Fruit fly (Drosophila melanogaster) whole organism, embryonic: ENCODE measurements around the gene Snapin.

ENCODE experiments used
- Atf-2 ChIP-seq: fragments of 200-800 bp; sonication (Bioruptor generic); optimal IDR thresholded peaks from 2 replicates; lab custom pipeline; 2016; ENCODE audit warnings: missing biosample characterization, missing genetic modification characterization
- CG11560 ChIP-seq: fragments of 200-800 bp; sonication (Bioruptor generic); IDR thresholded peaks from 3 replicates; pipeline ENCODE4 v1.3.6; 2022; ENCODE audit warnings: missing biosample characterization, missing genetic modification characterization
- CG12236 ChIP-seq: fragments of 200-800 bp; sonication (Bioruptor generic); optimal IDR thresholded peaks from 2 replicates; lab custom pipeline; 2016; ENCODE audit warnings: missing biosample characterization, missing genetic modification characterization
- CG13894 ChIP-seq: fragments of 200-800 bp; sonication (Bioruptor generic); optimal IDR thresholded peaks from 3 replicates; lab custom pipeline; 2018; ENCODE audit warnings: missing biosample characterization, mild to moderate bottlenecking, missing genetic modification characterization, moderate library complexity
- CG15479 ChIP-seq: fragments of 200-800 bp; sonication (Bioruptor generic); optimal IDR thresholded peaks from 3 replicates; lab custom pipeline; 2019; ENCODE audit warnings: missing biosample characterization, mild to moderate bottlenecking, missing genetic modification characterization, moderate library complexity
- CG18619 ChIP-seq: fragments of 200-800 bp; sonication (Bioruptor generic); optimal IDR thresholded peaks from 3 replicates; lab custom pipeline; 2017; ENCODE audit warnings: missing biosample characterization, mild to moderate bottlenecking, missing genetic modification characterization
- CG18764 ChIP-seq: fragments of 200-800 bp; sonication (Bioruptor generic); optimal IDR thresholded peaks from 3 replicates; lab custom pipeline; 2016; ENCODE audit warnings: missing biosample characterization, missing genetic modification characterization
- CG30403 ChIP-seq: fragments of 200-800 bp; sonication (Bioruptor generic); optimal IDR thresholded peaks from 3 replicates; lab custom pipeline; 2016; ENCODE audit warnings: missing biosample characterization, missing genetic modification characterization
- CG31365 ChIP-seq: fragments of 200-800 bp; sonication (Bioruptor generic); optimal IDR thresholded peaks from 2 replicates; lab custom pipeline; 2018; ENCODE audit warnings: missing biosample characterization, mild to moderate bottlenecking, missing genetic modification characterization
- CG5180 ChIP-seq: fragments of 200-800 bp; sonication (Bioruptor generic); optimal IDR thresholded peaks from 3 replicates; lab custom pipeline; 2017; ENCODE audit warnings: missing biosample characterization, missing genetic modification characterization, mild to moderate bottlenecking, moderate library complexity, missing genetic modification reagents
- CG5245 ChIP-seq: fragments of 200-800 bp; sonication (Bioruptor generic); optimal IDR thresholded peaks from 3 replicates; lab custom pipeline; 2016; ENCODE audit warnings: missing biosample characterization, missing genetic modification characterization
- CG6254 ChIP-seq: fragments of 200-800 bp; sonication (Bioruptor generic); optimal IDR thresholded peaks from 3 replicates; lab custom pipeline; 2017; ENCODE audit warnings: mild to moderate bottlenecking, missing biosample characterization, missing genetic modification reagents, missing genetic modification characterization
- CG6854 ChIP-seq: fragments of 200-800 bp; sonication (Bioruptor generic); optimal IDR thresholded peaks from 3 replicates; lab custom pipeline; 2017; ENCODE audit warnings: missing biosample characterization, mild to moderate bottlenecking, missing genetic modification characterization
- CG7357 ChIP-seq: fragments of 200-800 bp; sonication (Bioruptor generic); IDR thresholded peaks from 3 replicates; pipeline ENCODE4 v1.3.6; 2022; ENCODE audit warnings: missing biosample characterization, missing genetic modification characterization
- Dad ChIP-seq: fragments of 200-800 bp; sonication (Bioruptor generic); optimal IDR thresholded peaks from 3 replicates; lab custom pipeline; 2016; ENCODE audit warnings: missing biosample characterization, missing genetic modification characterization
- Dref ChIP-seq: fragments of 200-800 bp; sonication (Bioruptor generic); IDR thresholded peaks from 2 replicates; pipeline ENCODE4 v1.3.6; 2022; ENCODE audit warnings: missing biosample characterization, missing genetic modification characterization
- Ets97D ChIP-seq: fragments of 200-800 bp; sonication (Bioruptor generic); optimal IDR thresholded peaks from 3 replicates; lab custom pipeline; 2016; ENCODE audit warnings: missing biosample characterization, missing genetic modification characterization
- HLHmδ ChIP-seq: fragments of 200-800 bp; sonication (Bioruptor generic); optimal IDR thresholded peaks from 2 replicates; lab custom pipeline; 2018; ENCODE audit warnings: missing biosample characterization, mild to moderate bottlenecking, missing genetic modification characterization, moderate library complexity
- Hmr ChIP-seq: fragments of 200-800 bp; sonication (Bioruptor generic); optimal IDR thresholded peaks from 3 replicates; lab custom pipeline; 2017; ENCODE audit warnings: mild to moderate bottlenecking, missing biosample characterization, missing genetic modification reagents, missing genetic modification characterization
- Kr ChIP-seq: fragments of 200-800 bp; sonication (Bioruptor generic); optimal IDR thresholded peaks from 2 replicates; lab custom pipeline; 2017; ENCODE audit warnings: missing biosample characterization, mild to moderate bottlenecking, missing genetic modification characterization
- Mes4 ChIP-seq: fragments of 200-800 bp; sonication (Bioruptor generic); optimal IDR thresholded peaks from 2 replicates; lab custom pipeline; 2016; ENCODE audit warnings: missing biosample characterization, missing genetic modification characterization
- Neu2 ChIP-seq: fragments of 200-800 bp; sonication (Bioruptor generic); optimal IDR thresholded peaks from 3 replicates; lab custom pipeline; 2016; ENCODE audit warnings: missing biosample characterization, missing genetic modification characterization, borderline replicate concordance
- Opbp ChIP-seq: fragments of 200-800 bp; sonication (Bioruptor generic); IDR thresholded peaks from 3 replicates; pipeline ENCODE4 v1.3.6; 2022; ENCODE audit warnings: missing biosample characterization, missing genetic modification characterization; ENCODE audit not compliant: partially characterized antibody
- Optix ChIP-seq: fragments of 200-800 bp; sonication (Bioruptor generic); IDR thresholded peaks from 3 replicates; pipeline ENCODE4 v1.3.6; 2022; ENCODE audit warnings: missing biosample characterization, missing genetic modification characterization
- Rx ChIP-seq: fragments of 200-800 bp; sonication (Bioruptor generic); IDR thresholded peaks from 2 replicates; pipeline ENCODE4 v1.3.6; 2022; ENCODE audit warnings: missing biosample characterization, missing genetic modification characterization
- Sox102F ChIP-seq: fragments of 200-800 bp; sonication (Bioruptor generic); optimal IDR thresholded peaks from 2 replicates; lab custom pipeline; 2018; ENCODE audit warnings: missing biosample characterization, mild to moderate bottlenecking, missing genetic modification characterization, moderate library complexity
- Ssrp ChIP-seq: fragments of 200-800 bp; sonication (Bioruptor generic); optimal IDR thresholded peaks from 2 replicates; lab custom pipeline; 2018; ENCODE audit warnings: missing biosample characterization, mild to moderate bottlenecking, missing genetic modification characterization, moderate library complexity
- Tbp ChIP-seq: fragments of >200 bp; optimal IDR thresholded peaks from 2 replicates; lab custom pipeline; 2018; ENCODE audit warnings: missing biosample characterization, missing genetic modification characterization
- Trl ChIP-seq, 3 experiments: fragments of >200 bp in 2 of 3; fragments of 200-800 bp in 1 of 3; sonication (Bioruptor generic) in 1 of 3; optimal IDR thresholded peaks; 2 replicates in 1 of 3; 3 replicates in 2 of 3; lab custom pipeline; 2016 to 2017; ENCODE audit warnings: missing biosample characterization in 1 of 3, missing genetic modification characterization in 1 of 3
- Usf ChIP-seq: fragments of 200-800 bp; sonication (Bioruptor generic); optimal IDR thresholded peaks from 2 replicates; lab custom pipeline; 2017; ENCODE audit warnings: missing genotype, missing biosample characterization, missing genetic modification characterization
- Xbp1 ChIP-seq: fragments of 200-800 bp; sonication (Bioruptor generic); optimal IDR thresholded peaks from 3 replicates; lab custom pipeline; 2016; ENCODE audit warnings: missing biosample characterization, mild to moderate bottlenecking, missing genetic modification characterization
- cad ChIP-seq: fragments of >200 bp; optimal IDR thresholded peaks from 2 replicates; lab custom pipeline; 2017; ENCODE audit warnings: missing biosample characterization, missing genetic modification characterization
- ci ChIP-seq: fragments of 200-800 bp; sonication (Bioruptor generic); IDR thresholded peaks from 3 replicates; pipeline ENCODE4 v1.3.6; 2022; ENCODE audit warnings: missing biosample characterization, missing genetic modification characterization
- crol ChIP-seq: fragments of 200-800 bp; sonication (Bioruptor generic); IDR thresholded peaks from 2 replicates; pipeline ENCODE4 v1.3.6; 2022; ENCODE audit warnings: missing biosample characterization, missing genetic modification characterization
- ems ChIP-seq: fragments of 200-800 bp; sonication (Bioruptor generic); optimal IDR thresholded peaks from 3 replicates; lab custom pipeline; 2016; ENCODE audit warnings: missing biosample characterization, missing genetic modification characterization
- fd96Cb ChIP-seq: fragments of 200-800 bp; sonication (Bioruptor generic); optimal IDR thresholded peaks from 2 replicates; lab custom pipeline; 2018; ENCODE audit warnings: missing biosample characterization, mild to moderate bottlenecking, missing genetic modification characterization, moderate library complexity
- fru ChIP-seq: fragments of >200 bp; optimal IDR thresholded peaks from 2 replicates; lab custom pipeline; 2017
- ftz-f1 ChIP-seq: fragments of 200-800 bp; sonication (Bioruptor generic); optimal IDR thresholded peaks from 2 replicates; lab custom pipeline; 2016; ENCODE audit warnings: missing biosample characterization, missing genetic modification characterization
- gsb-n ChIP-seq: fragments of 200-800 bp; sonication (Bioruptor generic); optimal IDR thresholded peaks from 3 replicates; lab custom pipeline; 2018; ENCODE audit warnings: missing biosample characterization, mild to moderate bottlenecking, missing genetic modification characterization
- hth ChIP-seq: fragments of >200 bp; optimal IDR thresholded peaks from 2 replicates; lab custom pipeline; 2017; ENCODE audit warnings: inconsistent platforms
- lilli ChIP-seq: fragments of 200-800 bp; sonication (Bioruptor generic); optimal IDR thresholded peaks from 3 replicates; lab custom pipeline; 2016; ENCODE audit warnings: missing biosample characterization, missing genetic modification characterization
- luna ChIP-seq: fragments of 200-800 bp; sonication (Bioruptor generic); optimal IDR thresholded peaks from 2 replicates; lab custom pipeline; 2016; ENCODE audit warnings: missing biosample characterization, missing genetic modification characterization
- mam ChIP-seq: fragments of 200-800 bp; sonication (Bioruptor generic); optimal IDR thresholded peaks from 3 replicates; lab custom pipeline; 2016; ENCODE audit warnings: missing biosample characterization, missing genetic modification characterization
- pan ChIP-seq, 4 experiments: fragments of >200 bp in 3 of 4; fragments of 200-800 bp in 1 of 4; sonication (Bioruptor generic) in 1 of 4; optimal IDR thresholded peaks in 3 of 4; IDR thresholded peaks in 1 of 4; 2 replicates each; pipeline versions ENCODE4 v1.3.6 to Lab custom; 2017 to 2022; ENCODE audit warnings: missing biosample characterization in 2 of 4, missing genetic modification characterization in 2 of 4, mixed read lengths in 1 of 4
- pb ChIP-seq: fragments of 200-800 bp; sonication (Bioruptor generic); optimal IDR thresholded peaks from 3 replicates; lab custom pipeline; 2016; ENCODE audit warnings: missing biosample characterization, missing genetic modification characterization
- pnt ChIP-seq: fragments of 200-800 bp; sonication (Bioruptor generic); optimal IDR thresholded peaks from 3 replicates; lab custom pipeline; 2016; ENCODE audit warnings: missing biosample characterization, missing genetic modification characterization
- sens-2 ChIP-seq: fragments of 200-800 bp; sonication (Bioruptor generic); IDR thresholded peaks from 2 replicates; pipeline ENCODE4 v1.3.6; 2022; ENCODE audit warnings: missing biosample characterization, missing genetic modification characterization
- stc ChIP-seq: fragments of 200-800 bp; sonication (Bioruptor generic); IDR thresholded peaks from 2 replicates; pipeline ENCODE4 v1.3.6; 2022; ENCODE audit warnings: missing biosample characterization, missing genetic modification characterization
- sug ChIP-seq: fragments of 200-800 bp; optimal IDR thresholded peaks from 2 replicates; lab custom pipeline; 2019; ENCODE audit warnings: missing biosample characterization, mild to moderate bottlenecking, missing genetic modification characterization, moderate library complexity
- tup ChIP-seq: fragments of 200-800 bp; sonication (Bioruptor generic); optimal IDR thresholded peaks from 2 replicates; lab custom pipeline; 2016; ENCODE audit warnings: missing biosample characterization, mild to moderate bottlenecking, missing genetic modification characterization, moderate library complexity
- wor ChIP-seq: fragments of 200-800 bp; sonication (Bioruptor generic); IDR thresholded peaks from 2 replicates; pipeline ENCODE4 v1.3.6; 2022; ENCODE audit warnings: missing biosample characterization, missing genetic modification characterization

The Snapin gene

DNA sequence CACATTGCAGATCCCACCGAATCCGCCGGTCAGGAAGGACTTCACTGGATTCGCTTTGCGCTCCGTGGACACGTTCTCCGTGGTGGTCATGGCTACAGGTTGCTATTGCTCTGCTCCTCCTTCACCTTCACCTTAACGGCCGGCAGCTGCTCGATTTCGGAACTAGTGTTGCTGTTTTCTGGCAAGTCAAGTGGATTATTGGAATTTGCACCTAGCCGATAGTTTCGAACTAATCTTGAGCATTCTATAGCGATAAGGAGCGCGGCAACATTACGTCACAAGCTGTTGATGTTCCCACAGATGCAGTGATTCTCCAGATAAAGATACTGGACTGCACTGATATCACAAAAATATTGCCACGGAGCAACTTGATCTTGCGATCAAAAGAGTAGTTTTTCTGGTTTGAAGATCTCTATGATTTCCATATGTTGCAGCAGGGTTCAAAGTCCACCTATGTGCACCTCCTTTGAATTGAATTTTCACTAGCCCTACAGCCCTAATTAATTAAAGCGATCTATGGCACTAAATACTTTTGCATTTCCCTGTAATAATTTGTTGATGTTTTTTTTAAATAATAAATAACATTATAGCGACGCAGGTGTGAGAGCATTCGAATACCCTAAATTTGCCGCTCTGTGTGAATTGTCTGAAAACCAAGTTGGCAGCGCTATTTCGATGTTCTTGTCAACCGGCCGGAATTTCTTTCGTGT lies 10.2 kb upstream of the Snapin start, which contains the start of the genes colt and HINT1 (continued):
- TF ChIP-seq luna (GFP tag; lab: Kevin White, UChicago) = no peak
- no peak for TF ChIP-seq Usf (GFP tag; lab: Kevin White, UChicago)
- no peak for TF ChIP-seq mam
- TF ChIP-seq Rx (GFP tag; lab: Robert Waterston, UW) = no peak
- TF ChIP-seq gsb-n (tag; lab: Kevin White, UChicago) = peak; percentile 28
- TF ChIP-seq ci (GFP tag; lab: Robert Waterston, UW) = no peak
- no peak for TF ChIP-seq CG7357 (GFP tag; lab: Robert Waterston, UW)
- no peak for TF ChIP-seq Tbp (GFP tag; lab: Kevin White, UChicago)
- TF ChIP-seq CG18619 (GFP tag; lab: Kevin White, UChicago) = no peak
- TF ChIP-seq Opbp = peak; percentile 47; the same call in 1 of the 3 replicates
- TF ChIP-seq tup = no peak
- TF ChIP-seq CG12236 = no peak
- TF ChIP-seq Xbp1 (GFP tag; lab: Kevin White, UChicago) = peak; percentile 22
- no peak for TF ChIP-seq Dad (GFP tag; lab: Kevin White, UChicago)
- TF ChIP-seq Kr (GFP tag; lab: Kevin White, UChicago) = no peak
- no peak for TF ChIP-seq Sox102F (GFP tag; lab: Kevin White, UChicago)
- TF ChIP-seq Ssrp (tag; lab: Kevin White, UChicago) = no peak
- TF ChIP-seq CG6854 (GFP tag; lab: Kevin White, UChicago) = no peak
- TF ChIP-seq Hmr (GFP tag; lab: Kevin White, UChicago) = no peak
- TF ChIP-seq stc = no peak
- peak; percentile 39 for TF ChIP-seq Dref (GFP tag; lab: Robert Waterston, UW)
- TF ChIP-seq crol = no peak
- peak; percentile 17 for TF ChIP-seq lilli (GFP tag; lab: Kevin White, UChicago)
- no peak for TF ChIP-seq fru (lab: Kevin White, UChicago)
- TF ChIP-seq hth (lab: Kevin White, UChicago) = no peak
- no peak for TF ChIP-seq CG18764 (GFP tag; lab: Kevin White, UChicago)
- TF ChIP-seq HLHmδ = no peak
- TF ChIP-seq CG11560 = no peak
- peak; percentile 25 for TF ChIP-seq ems (GFP tag; lab: Kevin White, UChicago)
- peak; percentile 7 for TF ChIP-seq CG6254 (GFP tag; lab: Kevin White, UChicago)
- TF ChIP-seq Ets97D (GFP tag; lab: Kevin White, UChicago) = peak; percentile 45
- no peak for TF ChIP-seq Neu2 (GFP tag; lab: Kevin White, UChicago)
- TF ChIP-seq fd96Cb (tag; lab: Kevin White, UChicago) = no peak
- TF ChIP-seq sens-2 = no peak
- no peak for TF ChIP-seq CG5245 (GFP tag; lab: Kevin White, UChicago)
- TF ChIP-seq CG5180 (GFP tag; lab: Kevin White, UChicago) = no peak
- TF ChIP-seq sug (tag; lab: Kevin White, UChicago) = peak; percentile 41
- no peak for TF ChIP-seq ftz-f1 (GFP tag; lab: Kevin White, UChicago)
- no peak for TF ChIP-seq Mes4 (GFP tag; lab: Kevin White, UChicago)
- no peak for TF ChIP-seq cad (GFP tag; lab: Kevin White, UChicago)
- TF ChIP-seq pnt (GFP tag; lab: Kevin White, UChicago) = no peak
- no peak for TF ChIP-seq Trl (optimal IDR thresholded peaks at IDR 0.05; lab: Kevin White, UChicago)
- TF ChIP-seq Trl (GFP tag; optimal IDR thresholded peaks at IDR 0.05; lab: Kevin White, UChicago) = no peak
- no peak for TF ChIP-seq pan (optimal IDR thresholded peaks at IDR 0.05; lab: Kevin White, UChicago)
- TF ChIP-seq pan (GFP tag; optimal IDR thresholded peaks at IDR 0.05 in 1 of 2, IDR thresholded peaks at IDR 0.05 in 1 of 2) = no peak
- TF ChIP-seq Atf-2 (GFP tag; lab: Kevin White, UChicago) = no peak
- TF ChIP-seq CG13894 = peak; percentile 67
- no peak for TF ChIP-seq Optix (GFP tag; lab: Robert Waterston, UW)
- no peak for TF ChIP-seq wor
- TF ChIP-seq pb (GFP tag; lab: Kevin White, UChicago) = no peak
- TF ChIP-seq CG15479 (GFP tag; lab: Kevin White, UChicago) = peak; percentile 20
- no peak for TF ChIP-seq CG31365 (tag; lab: Kevin White, UChicago)
- TF ChIP-seq CG30403 (GFP tag; lab: Kevin White, UChicago) = no peak
